Worm (Caenorhabditis elegans) whole organism, early embryonic: ENCODE measurements around the gene srz-97.

Experiments used
- B0310.2 ChIP-seq: sonication (generic microtip); optimal IDR thresholded peaks from 2 replicates; lab custom pipeline; 2016; ENCODE audit warnings: mild to moderate bottlenecking, missing genetic modification characterization, missing compliant biosample characterization
- F13C5.2 ChIP-seq: sonication (generic microtip); optimal IDR thresholded peaks from 2 replicates; lab custom pipeline; 2017; ENCODE audit warnings: mild to moderate bottlenecking, missing genetic modification characterization, inconsistent platforms, missing compliant biosample characterization
- aly-1 ChIP-seq: sonication (generic microtip); optimal IDR thresholded peaks from 2 replicates; lab custom pipeline; 2016; ENCODE audit warnings: missing genetic modification characterization, missing compliant biosample characterization
- ama-1 ChIP-seq: fragments of 150-350 bp; optimal IDR thresholded peaks from 2 replicates; lab custom pipeline; 2014
- ceh-13 ChIP-seq: fragments of 200-800 bp; sonication (Bioruptor generic); optimal IDR thresholded peaks from 2 replicates; lab custom pipeline; 2018; ENCODE audit warnings: mild to moderate bottlenecking, missing genetic modification characterization, missing compliant biosample characterization
- ceh-36 ChIP-seq: sonication (generic microtip); optimal IDR thresholded peaks from 2 replicates; lab custom pipeline; 2016; ENCODE audit warnings: missing genetic modification characterization, inconsistent platforms, missing compliant biosample characterization
- flt-1 ChIP-seq: fragments of 200-800 bp; sonication (Bioruptor generic); IDR thresholded peaks from 2 replicates; pipeline ENCODE4 v1.3.6; 2022; ENCODE audit warnings: missing genetic modification characterization, missing compliant biosample characterization
- scrt-1 ChIP-seq: fragments of 200-800 bp; sonication (Bioruptor generic); IDR thresholded peaks from 2 replicates; pipeline ENCODE4 v1.3.6; 2022; ENCODE audit warnings: missing genetic modification characterization, missing compliant biosample characterization
- sea-1 ChIP-seq: fragments of 200-800 bp; sonication (Bioruptor generic); conservative IDR thresholded peaks from 2 replicates; pipeline ENCODE4 v1.3.6; 2022; ENCODE audit warnings: missing genetic modification characterization, missing compliant biosample characterization
- tbx-11 ChIP-seq: fragments of 200-800 bp; sonication (Bioruptor generic); IDR thresholded peaks from 2 replicates; pipeline ENCODE4 v1.3.6; 2022; ENCODE audit warnings: missing genetic modification characterization, missing compliant biosample characterization
- tbx-37 ChIP-seq: fragments of 200-800 bp; sonication (Bioruptor generic); conservative IDR thresholded peaks from 2 replicates; pipeline ENCODE4 v1.3.6; 2022; ENCODE audit warnings: missing genetic modification reagents, missing genetic modification characterization, missing compliant biosample characterization
- tra-4 ChIP-seq: sonication (generic microtip); optimal IDR thresholded peaks from 2 replicates; lab custom pipeline; 2017; ENCODE audit warnings: missing genetic modification characterization, missing compliant biosample characterization

DNA sequence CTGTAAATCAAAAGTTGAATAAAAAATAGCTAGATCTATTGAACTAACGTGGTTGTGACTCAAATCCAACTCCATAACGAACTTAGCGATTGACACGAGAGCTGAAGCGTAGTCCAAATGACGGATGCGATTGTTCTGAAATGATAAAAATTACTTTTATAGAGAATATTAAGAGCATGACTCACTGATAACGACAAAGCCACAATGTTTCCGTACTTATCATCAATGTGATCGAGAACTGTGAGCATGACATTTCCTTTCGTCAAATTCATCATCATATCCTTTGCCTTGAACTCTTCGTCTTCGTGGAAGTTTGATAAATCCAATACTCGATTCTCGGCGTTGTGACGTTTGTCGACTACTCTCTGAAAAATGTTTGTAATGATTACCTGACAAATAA, 54.0 kb downstream of the srz-97 start:
- TF ChIP-seq B0310.2 (no peak), scrt-1 (GFP tag; lab: Robert Waterston, UW) (no peak), ama-1 (lab: Kevin White, UChicago) (no peak), F13C5.2 (tag; lab: Kevin White, UChicago) (no peak), ceh-13 (GFP tag; lab: Kevin White, UChicago) (no peak), sea-1 (GFP tag; lab: Robert Waterston, UW) (no peak), tra-4 (tag; lab: Kevin White, UChicago) (no peak), ceh-36 (no peak), tbx-37 (GFP tag; lab: Robert Waterston, UW) (no peak), flt-1 (no peak), tbx-11 (GFP tag; lab: Robert Waterston, UW) (no peak), aly-1 (tag; lab: Kevin White, UChicago) (no peak)
